Fruit fly (Drosophila melanogaster) whole organism, embryonic: ENCODE results near the gene tup.

Experiments used
- Asciz ChIP-seq: fragments of 200-800 bp; sonication (Bioruptor generic); optimal IDR thresholded peaks from 2 replicates; lab custom pipeline; 2017; ENCODE audit warnings: missing biosample characterization, mild to moderate bottlenecking, missing genetic modification characterization, missing genetic modification reagents
- B-H1 ChIP-seq: fragments of 200-800 bp; sonication (Bioruptor generic); IDR thresholded peaks from 3 replicates; pipeline ENCODE4 v1.3.6; 2022; ENCODE audit warnings: missing biosample characterization, missing genetic modification characterization
- Bdp1 ChIP-seq: fragments of 200-800 bp; sonication (Bioruptor generic); optimal IDR thresholded peaks from 3 replicates; lab custom pipeline; 2016; ENCODE audit warnings: missing biosample characterization, missing genetic modification characterization
- CG10431 ChIP-seq: fragments of 200-800 bp; sonication (Bioruptor generic); optimal IDR thresholded peaks from 3 replicates; lab custom pipeline; 2018; ENCODE audit warnings: missing biosample characterization, mild to moderate bottlenecking, missing genetic modification characterization
- CG11247 ChIP-seq: fragments of 200-800 bp; sonication (Bioruptor generic); IDR thresholded peaks from 2 replicates; pipeline ENCODE4 v1.3.6; 2022; ENCODE audit warnings: missing biosample characterization, missing genetic modification characterization
- CG11456 ChIP-seq: fragments of 200-800 bp; sonication (Bioruptor generic); IDR thresholded peaks from 3 replicates; pipeline ENCODE4 v1.3.6; 2022; ENCODE audit warnings: missing biosample characterization, missing genetic modification characterization
- CG11560 ChIP-seq: fragments of 200-800 bp; sonication (Bioruptor generic); IDR thresholded peaks from 3 replicates; pipeline ENCODE4 v1.3.6; 2022; ENCODE audit warnings: missing biosample characterization, missing genetic modification characterization
- CG12155 ChIP-seq: fragments of 200-800 bp; sonication (Bioruptor generic); optimal IDR thresholded peaks from 3 replicates; lab custom pipeline; 2016; ENCODE audit warnings: missing biosample characterization, missing genetic modification characterization
- CG13775 ChIP-seq: fragments of 200-800 bp; sonication (Bioruptor generic); optimal IDR thresholded peaks from 3 replicates; lab custom pipeline; 2017; ENCODE audit warnings: missing biosample characterization, mild to moderate bottlenecking, missing genetic modification characterization
- CG14667 ChIP-seq: fragments of 200-800 bp; sonication (Bioruptor generic); IDR thresholded peaks from 2 replicates; pipeline ENCODE4 v1.3.6; 2022; ENCODE audit warnings: missing biosample characterization, missing genetic modification characterization
- CG14710 ChIP-seq: fragments of 200-800 bp; sonication (Bioruptor generic); optimal IDR thresholded peaks from 3 replicates; lab custom pipeline; 2019; ENCODE audit warnings: missing biosample characterization, mild to moderate bottlenecking, missing genetic modification characterization, moderate library complexity
- CG14860 ChIP-seq: fragments of 200-800 bp; sonication (Bioruptor generic); IDR thresholded peaks from 3 replicates; pipeline ENCODE4 v1.3.6; 2022; ENCODE audit warnings: missing biosample characterization, missing genetic modification characterization; ENCODE audit not compliant: partially characterized antibody
- CG17361 ChIP-seq: fragments of 200-800 bp; sonication (Bioruptor generic); IDR thresholded peaks from 3 replicates; pipeline ENCODE4 v1.3.6; 2022; ENCODE audit warnings: missing biosample characterization, missing genetic modification characterization
- CG17568 ChIP-seq: fragments of 200-800 bp; sonication (Bioruptor generic); optimal IDR thresholded peaks from 2 replicates; lab custom pipeline; 2018; ENCODE audit warnings: missing biosample characterization, mild to moderate bottlenecking, missing genetic modification characterization, moderate library complexity
- CG18764 ChIP-seq: fragments of 200-800 bp; sonication (Bioruptor generic); optimal IDR thresholded peaks from 3 replicates; lab custom pipeline; 2016; ENCODE audit warnings: missing biosample characterization, missing genetic modification characterization
- CG5245 ChIP-seq: fragments of 200-800 bp; sonication (Bioruptor generic); optimal IDR thresholded peaks from 3 replicates; lab custom pipeline; 2016; ENCODE audit warnings: missing biosample characterization, missing genetic modification characterization
- CG6765 ChIP-seq: fragments of 200-800 bp; sonication (Bioruptor generic); optimal IDR thresholded peaks from 3 replicates; lab custom pipeline; 2017; ENCODE audit warnings: missing biosample characterization, mild to moderate bottlenecking, missing genetic modification characterization
- CG7271 ChIP-seq: fragments of 200-800 bp; sonication (Bioruptor generic); optimal IDR thresholded peaks from 2 replicates; lab custom pipeline; 2018; ENCODE audit warnings: missing biosample characterization, mild to moderate bottlenecking, missing genetic modification characterization, moderate library complexity
- CG7839 ChIP-seq: fragments of 200-800 bp; sonication (Bioruptor generic); optimal IDR thresholded peaks from 3 replicates; lab custom pipeline; 2018; ENCODE audit warnings: missing biosample characterization, mild to moderate bottlenecking, missing genetic modification characterization, moderate library complexity
- CG7987 ChIP-seq: fragments of 200-800 bp; sonication (Bioruptor generic); optimal IDR thresholded peaks from 2 replicates; lab custom pipeline; 2018; ENCODE audit warnings: missing biosample characterization, mild to moderate bottlenecking, missing genetic modification characterization, moderate library complexity
- CG8388 ChIP-seq: fragments of 200-800 bp; sonication (Bioruptor generic); optimal IDR thresholded peaks from 2 replicates; lab custom pipeline; 2019; ENCODE audit warnings: missing biosample characterization, mild to moderate bottlenecking, missing genetic modification characterization, moderate library complexity
- CG9609 ChIP-seq: fragments of 200-800 bp; sonication (Bioruptor generic); optimal IDR thresholded peaks from 3 replicates; lab custom pipeline; 2016; ENCODE audit warnings: missing biosample characterization, missing genetic modification characterization
- Gug ChIP-seq: fragments of 200-800 bp; sonication (Bioruptor generic); IDR thresholded peaks from 4 replicates; pipeline ENCODE4 v1.3.6; 2022; ENCODE audit warnings: missing biosample characterization, missing genetic modification characterization
- HLH3B ChIP-seq: fragments of 200-800 bp; sonication (Bioruptor generic); IDR thresholded peaks from 2 replicates; pipeline ENCODE4 v1.3.6; 2022; ENCODE audit warnings: missing biosample characterization, missing genetic modification characterization
- HmgZ ChIP-seq: fragments of 200-800 bp; sonication (Bioruptor generic); optimal IDR thresholded peaks from 2 replicates; lab custom pipeline; 2018; ENCODE audit warnings: missing biosample characterization, mild to moderate bottlenecking, missing genetic modification characterization
- MBD-R2 ChIP-seq: fragments of 200-800 bp; sonication (Bioruptor generic); IDR thresholded peaks from 2 replicates; pipeline ENCODE4 v1.3.6; 2022; ENCODE audit warnings: missing biosample characterization, missing genetic modification characterization
- NK7.1 ChIP-seq: fragments of 200-800 bp; sonication (Bioruptor generic); optimal IDR thresholded peaks from 3 replicates; lab custom pipeline; 2016; ENCODE audit warnings: missing biosample characterization, missing genetic modification characterization
- NfI ChIP-seq: fragments of 200-800 bp; sonication (Bioruptor generic); optimal IDR thresholded peaks from 3 replicates; lab custom pipeline; 2018; ENCODE audit warnings: missing biosample characterization, mild to moderate bottlenecking, missing genetic modification characterization, moderate library complexity
- Oli ChIP-seq: fragments of 200-800 bp; sonication (Bioruptor generic); optimal IDR thresholded peaks from 2 replicates; lab custom pipeline; 2018; ENCODE audit warnings: missing biosample characterization, mild to moderate bottlenecking, missing genetic modification characterization, moderate library complexity
- Sox102F ChIP-seq: fragments of 200-800 bp; sonication (Bioruptor generic); optimal IDR thresholded peaks from 2 replicates; lab custom pipeline; 2018; ENCODE audit warnings: missing biosample characterization, mild to moderate bottlenecking, missing genetic modification characterization, moderate library complexity
- Vsx1 ChIP-seq: fragments of 200-800 bp; sonication (Bioruptor generic); optimal IDR thresholded peaks from 2 replicates; lab custom pipeline; 2017; ENCODE audit warnings: missing biosample characterization, mild to moderate bottlenecking, missing genetic modification characterization, missing genetic modification reagents
- Xbp1 ChIP-seq: fragments of 200-800 bp; sonication (Bioruptor generic); optimal IDR thresholded peaks from 3 replicates; lab custom pipeline; 2016; ENCODE audit warnings: missing biosample characterization, mild to moderate bottlenecking, missing genetic modification characterization
- ara ChIP-seq: fragments of 200-800 bp; sonication (Bioruptor generic); IDR thresholded peaks from 2 replicates; pipeline ENCODE4 v1.3.6; 2022; ENCODE audit warnings: missing biosample characterization, missing genetic modification characterization
- dimm ChIP-seq: fragments of 200-800 bp; sonication (Bioruptor generic); IDR thresholded peaks from 2 replicates; pipeline ENCODE4 v1.3.6; 2022; ENCODE audit warnings: missing biosample characterization, missing genetic modification characterization
- dmrt99B ChIP-seq: fragments of 200-800 bp; sonication (Bioruptor generic); optimal IDR thresholded peaks from 2 replicates; lab custom pipeline; 2018; ENCODE audit warnings: missing biosample characterization, mild to moderate bottlenecking, missing genetic modification characterization, moderate library complexity
- dysf ChIP-seq: fragments of 200-800 bp; sonication (Bioruptor generic); IDR thresholded peaks from 3 replicates; pipeline ENCODE4 v1.3.6; 2022; ENCODE audit warnings: missing biosample characterization, missing genetic modification characterization
- eyg ChIP-seq: fragments of 200-800 bp; sonication (Bioruptor generic); optimal IDR thresholded peaks from 3 replicates; lab custom pipeline; 2016; ENCODE audit warnings: missing biosample characterization, missing genetic modification characterization
- grau ChIP-seq: fragments of 200-800 bp; optimal IDR thresholded peaks from 3 replicates; lab custom pipeline; 2019; ENCODE audit warnings: missing biosample characterization, mild to moderate bottlenecking, missing genetic modification characterization, moderate library complexity
- gro ChIP-seq: fragments of 200-800 bp; sonication (Bioruptor generic); optimal IDR thresholded peaks from 2 replicates; lab custom pipeline; 2016; ENCODE audit warnings: missing biosample characterization, missing genetic modification characterization
- ham ChIP-seq: fragments of 200-800 bp; sonication (Bioruptor generic); IDR thresholded peaks from 2 replicates; pipeline ENCODE4 v1.3.6; 2022; ENCODE audit warnings: missing biosample characterization, missing genetic modification characterization
- jumu ChIP-seq: fragments of 200-800 bp; sonication (Bioruptor generic); optimal IDR thresholded peaks from 3 replicates; lab custom pipeline; 2016; ENCODE audit warnings: missing biosample characterization, missing genetic modification characterization
- lilli ChIP-seq: fragments of 200-800 bp; sonication (Bioruptor generic); optimal IDR thresholded peaks from 3 replicates; lab custom pipeline; 2016; ENCODE audit warnings: missing biosample characterization, missing genetic modification characterization
- nom ChIP-seq: fragments of 200-800 bp; sonication (Bioruptor generic); optimal IDR thresholded peaks from 2 replicates; lab custom pipeline; 2017; ENCODE audit warnings: missing biosample characterization, missing genetic modification characterization, mild to moderate bottlenecking, moderate library complexity, missing genetic modification reagents
- odd ChIP-seq: fragments of 200-800 bp; sonication (Bioruptor generic); optimal IDR thresholded peaks from 2 replicates; lab custom pipeline; 2017; ENCODE audit warnings: missing biosample characterization, mild to moderate bottlenecking, missing genetic modification characterization
- prd ChIP-seq, 3 experiments: fragments of >200 bp in 2 of 3; fragments of 200-800 bp in 1 of 3; sonication (Bioruptor generic) in 1 of 3; optimal IDR thresholded peaks in 2 of 3; IDR thresholded peaks in 1 of 3; 2 replicates in 2 of 3; 3 replicates in 1 of 3; pipeline versions ENCODE4 v1.3.6 to Lab custom; 2017 to 2022; ENCODE audit warnings: missing biosample characterization in 1 of 3, missing genetic modification characterization in 1 of 3
- run ChIP-seq: fragments of 200-800 bp; sonication (Bioruptor generic); optimal IDR thresholded peaks from 3 replicates; lab custom pipeline; 2018; ENCODE audit warnings: missing biosample characterization, mild to moderate bottlenecking, missing genetic modification characterization
- tgo ChIP-seq: fragments of 200-800 bp; sonication (Bioruptor generic); IDR thresholded peaks from 3 replicates; pipeline ENCODE4 v1.3.6; 2022; ENCODE audit warnings: missing biosample characterization, missing genetic modification characterization
- trh ChIP-seq: fragments of 200-800 bp; sonication (Bioruptor generic); optimal IDR thresholded peaks from 2 replicates; lab custom pipeline; 2016; ENCODE audit warnings: missing biosample characterization, missing genetic modification characterization
- wdn ChIP-seq: fragments of 200-800 bp; sonication (Bioruptor generic); IDR thresholded peaks from 2 replicates; pipeline ENCODE4 v1.3.6; 2022; ENCODE audit warnings: missing biosample characterization, missing genetic modification characterization
- z ChIP-seq: fragments of 200-800 bp; sonication (Bioruptor generic); IDR thresholded peaks from 3 replicates; pipeline ENCODE4 v1.3.6; 2022; ENCODE audit warnings: missing biosample characterization, missing genetic modification characterization

The tup gene

dm6 chr2L:18857635-18858059, 23.4 kb downstream of the tup start (continued):
- peak; percentile 86 for TF ChIP-seq ara (GFP tag; lab: Robert Waterston, UW)
- TF ChIP-seq eyg (GFP tag; lab: Kevin White, UChicago), result peak; percentile 61
- TF ChIP-seq ham, result 0 out of 2 replicates have a peak, but pooled peaks have one; percentile 41
- TF ChIP-seq MBD-R2, result peak; percentile 93
- peak; percentile 89 for TF ChIP-seq CG7839 (tag; lab: Kevin White, UChicago)
- TF ChIP-seq Oli (tag; lab: Kevin White, UChicago), result peak; percentile 93
- peak; percentile 59 for TF ChIP-seq CG7987 (GFP tag; lab: Kevin White, UChicago)
- peak; percentile 92 for TF ChIP-seq grau
- peak; percentile 82 for TF ChIP-seq B-H1 (GFP tag; lab: Robert Waterston, UW)
- peak; percentile 81 for TF ChIP-seq CG11247
- 0 out of 3 replicates have a peak, but pooled peaks have one; percentile 35 for TF ChIP-seq z
- TF ChIP-seq CG10431, result peak; percentile 77
- peak; percentile 81 for TF ChIP-seq CG6765 (GFP tag; lab: Kevin White, UChicago)
- peak; percentile 86 for TF ChIP-seq Gug
- peak; percentile 45; the same call in 1 of the 2 replicates for TF ChIP-seq dimm (GFP tag; lab: Robert Waterston, UW)
- peak; percentile 87 for TF ChIP-seq CG13775 (GFP tag; lab: Kevin White, UChicago)
- peak; percentile 88 for TF ChIP-seq CG9609
- TF ChIP-seq prd (optimal IDR thresholded peaks at IDR 0.05; lab: Kevin White, UChicago), result no peak
- peak; percentile 90 for TF ChIP-seq prd (GFP tag; IDR thresholded peaks at IDR 0.05; lab: Robert Waterston, UW)
- TF ChIP-seq dysf (GFP tag; lab: Robert Waterston, UW), result peak; percentile 90
- TF ChIP-seq CG17568 (GFP tag; lab: Kevin White, UChicago), result peak; percentile 89
- TF ChIP-seq Bdp1 (GFP tag; lab: Kevin White, UChicago), result peak; percentile 85
- TF ChIP-seq CG5245 (GFP tag; lab: Kevin White, UChicago), result peak; percentile 64
- peak; percentile 82; the same call in 2 of the 3 replicates for TF ChIP-seq tgo (GFP tag; lab: Robert Waterston, UW)
- TF ChIP-seq jumu (GFP tag; lab: Kevin White, UChicago), result peak; percentile 68
- TF ChIP-seq CG12155 (GFP tag; lab: Kevin White, UChicago), result peak; percentile 89
- TF ChIP-seq CG14860 (GFP tag; lab: Robert Waterston, UW), result 0 out of 3 replicates have a peak, but pooled peaks have one; percentile 11
- peak; percentile 64 for TF ChIP-seq CG7271 (tag; lab: Kevin White, UChicago)
- peak; percentile 76 for TF ChIP-seq gro
- peak; percentile 68 for TF ChIP-seq NK7.1 (GFP tag; lab: Kevin White, UChicago)
- peak; percentile 84 for TF ChIP-seq Vsx1 (GFP tag; lab: Kevin White, UChicago)
- peak; percentile 88 for TF ChIP-seq wdn
- peak; percentile 71 for TF ChIP-seq trh (GFP tag; lab: Kevin White, UChicago)
- TF ChIP-seq run, result peak; percentile 86
- TF ChIP-seq Asciz (GFP tag; lab: Kevin White, UChicago), result peak; percentile 86
- TF ChIP-seq nom (GFP tag; lab: Kevin White, UChicago), result peak; percentile 90
- peak; percentile 90 for TF ChIP-seq CG17361 (GFP tag; lab: Robert Waterston, UW)
- TF ChIP-seq odd, result no peak
- TF ChIP-seq CG8388 (GFP tag; lab: Kevin White, UChicago), result peak; percentile 89
- TF ChIP-seq CG14667 (GFP tag; lab: Robert Waterston, UW), result peak; percentile 87
- TF ChIP-seq lilli (GFP tag; lab: Kevin White, UChicago), result peak; percentile 95
- TF ChIP-seq NfI (GFP tag; lab: Kevin White, UChicago), result peak; percentile 95
- peak; percentile 92 for TF ChIP-seq CG11456
- TF ChIP-seq Xbp1 (GFP tag; lab: Kevin White, UChicago), result peak; percentile 94
- peak; percentile 94 for TF ChIP-seq Sox102F (GFP tag; lab: Kevin White, UChicago)
- TF ChIP-seq CG14710 (tag; lab: Kevin White, UChicago), result peak; percentile 93
- peak; percentile 90 for TF ChIP-seq dmrt99B (tag; lab: Kevin White, UChicago)
- peak; percentile 94 for TF ChIP-seq HmgZ (tag; lab: Kevin White, UChicago)
- TF ChIP-seq CG11560 (tag; lab: Robert Waterston, UW), result peak; percentile 33; the same call in 1 of the 3 replicates
- peak; percentile 90 for TF ChIP-seq CG18764
- TF ChIP-seq HLH3B, result peak; percentile 87
